Worm (Caenorhabditis elegans): Measurements from ENCODE around the gene zhit-3.

DNA sequence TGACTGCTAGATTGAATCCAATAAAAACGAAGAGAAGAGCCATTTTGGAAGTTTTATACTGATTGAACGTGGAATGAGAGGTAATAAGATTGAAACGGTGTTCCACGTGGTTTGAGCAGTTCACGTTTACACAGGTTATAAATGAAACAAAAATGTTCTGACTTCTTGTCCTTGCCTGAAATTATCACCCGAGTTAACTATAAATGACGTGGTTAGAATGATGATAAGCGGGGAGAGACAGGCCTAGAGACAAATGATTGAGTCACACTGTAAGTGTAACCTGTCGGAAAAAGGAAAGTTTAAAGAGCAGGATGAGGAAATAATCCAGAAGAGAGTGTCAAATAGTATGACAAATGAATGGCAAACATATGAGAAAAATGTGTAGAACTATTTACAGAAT, 51.0 kb downstream of the zhit-3 start, which contains the start of gene C51E3.10:
- TF ChIP-seq unc-62 (GFP tag; optimal IDR thresholded peaks at IDR 0.05 in 1 of 2) (peak in 1 of 2 experiments; percentile 89), unc-62 (tag; optimal IDR thresholded peaks at IDR 0.05) (no peak), unc-130 (GFP tag; optimal IDR thresholded peaks at IDR 0.05) (no peak), snpc-4 (tag; optimal IDR thresholded peaks at IDR 0.05) (no peak), ama-1 (optimal IDR thresholded peaks at IDR 0.05) (no peak), egl-27 (tag; optimal IDR thresholded peaks at IDR 0.05) (no peak), T26A8.4 (GFP tag; IDR thresholded peaks at IDR 0.05) (no peak), mep-1 (tag; optimal IDR thresholded peaks at IDR 0.05) (peak; percentile 36), ces-1 (GFP tag; optimal IDR thresholded peaks at IDR 0.05) (no peak), unc-39 (tag; optimal IDR thresholded peaks at IDR 0.05) (no peak), nhr-11 (tag; optimal IDR thresholded peaks at IDR 0.05) (no peak), nhr-77 (tag; optimal IDR thresholded peaks at IDR 0.05) (peak; percentile 35), nhr-25 (tag; optimal IDR thresholded peaks at IDR 0.05; ENCODE audit: borderline replicate concordance, insufficient read depth) (no peak), mes-2 (tag; optimal IDR thresholded peaks at IDR 0.05; ENCODE audit: poor library complexity, severe bottlenecking) (no peak)

Measured in whole organism, L4 larva.